Fruit fly (Drosophila melanogaster) Kc167 (cell line): ENCODE data around the gene usp.

ENCODE experiments used
- Myc ChIP-seq: fragments of >200 bp; optimal IDR thresholded peaks from 2 replicates; lab custom pipeline; 2017; ENCODE audit warnings: missing external identifiers
- Sin3A ChIP-seq: fragments of >200 bp; optimal IDR thresholded peaks from 2 replicates; lab custom pipeline; 2018; ENCODE audit warnings: missing external identifiers
- h ChIP-seq: fragments of >200 bp; optimal IDR thresholded peaks from 3 replicates; lab custom pipeline; 2018; ENCODE audit warnings: missing external identifiers
- insv ChIP-seq: fragments of >200 bp; optimal IDR thresholded peaks from 3 replicates; lab custom pipeline; 2018; ENCODE audit warnings: missing external identifiers
- psq ChIP-seq: fragments of >200 bp; optimal IDR thresholded peaks from 2 replicates; lab custom pipeline; 2017; ENCODE audit warnings: missing external identifiers
- ttk ChIP-seq: sonication (Bioruptor generic); optimal IDR thresholded peaks from 2 replicates; lab custom pipeline; 2017; ENCODE audit warnings: missing external identifiers

Gene usp

dm6 chrX:2011288-2012120, 30.6 kb downstream of the usp start:
- TF ChIP-seq insv (lab: Kevin White, UChicago) (no peak), psq (no peak), h (no peak), Sin3A (no peak), Myc (lab: Kevin White, UChicago) (no peak)

dm6 chrX:2010010-2010873, 31.9 kb downstream of the usp start, which contains the start of gene east:
east (plus strand) TSS chrX:2010860.
- peak; percentile 57 for TF ChIP-seq psq
- TF ChIP-seq insv (lab: Kevin White, UChicago) = no peak

- no peak for TF ChIP-seq psq
- no peak for TF ChIP-seq h
- no peak for TF ChIP-seq insv (lab: Kevin White, UChicago)
- no peak for TF ChIP-seq Myc (lab: Kevin White, UChicago)
- TF ChIP-seq Sin3A = no peak
- TF ChIP-seq ttk (lab: Kevin White, UChicago) = no peak
These were observed 32.6 kb downstream of the usp start for dm6 chrX:2009453-2010009.

- no peak for TF ChIP-seq ttk (lab: Kevin White, UChicago)
- TF ChIP-seq h = no peak
These were observed 33.1 kb downstream of the usp start, which contains the start of gene PIG-K for dm6 chrX:2008953-2009452. PIG-K (minus strand) TSS chrX:2009364.

- TF ChIP-seq insv (lab: Kevin White, UChicago) (no peak), psq (no peak), ttk (lab: Kevin White, UChicago) (no peak), Sin3A (no peak), h (no peak), Myc (lab: Kevin White, UChicago) (no peak)
These were observed 36.3 kb downstream of the usp start for dm6 chrX:2005840-2006239.

- TF ChIP-seq insv (lab: Kevin White, UChicago) (no peak), Sin3A (no peak), psq (no peak), h (no peak), Myc (lab: Kevin White, UChicago) (no peak)
These were observed 38.0 kb downstream of the usp start for dm6 chrX:2004114-2004513.

dm6 chrX:2001057-2001456, 41.1 kb downstream of the usp start:
- TF ChIP-seq psq (no peak), h (no peak), Sin3A (no peak), insv (lab: Kevin White, UChicago) (no peak), Myc (lab: Kevin White, UChicago) (no peak), ttk (lab: Kevin White, UChicago) (no peak)

dm6 chrX:1995653-1996052, 46.5 kb downstream of the usp start:
- TF ChIP-seq insv (lab: Kevin White, UChicago) (no peak), psq (no peak), h (no peak), Myc (lab: Kevin White, UChicago) (no peak), ttk (lab: Kevin White, UChicago) (no peak), Sin3A (no peak)

- TF ChIP-seq h (no peak), Myc (lab: Kevin White, UChicago) (no peak), insv (lab: Kevin White, UChicago) (no peak), Sin3A (no peak), psq (no peak), ttk (lab: Kevin White, UChicago) (no peak)
These were observed 47.9 kb downstream of the usp start for dm6 chrX:1994184-1994583.

dm6 chrX:1991843-1992242, 50.3 kb downstream of the usp start:
- no peak for TF ChIP-seq ttk (lab: Kevin White, UChicago)
- TF ChIP-seq Myc (lab: Kevin White, UChicago) = no peak
- no peak for TF ChIP-seq insv (lab: Kevin White, UChicago)
- TF ChIP-seq Sin3A = no peak
- TF ChIP-seq psq = no peak
- TF ChIP-seq h = no peak

dm6 chrX:1989981-1990380, 52.1 kb downstream of the usp start:
- TF ChIP-seq psq (no peak), h (no peak), insv (lab: Kevin White, UChicago) (no peak), Myc (lab: Kevin White, UChicago) (no peak), Sin3A (no peak), ttk (lab: Kevin White, UChicago) (no peak)
